Worm (Caenorhabditis elegans): ENCODE data around the gene W07G4.5.

DNA sequence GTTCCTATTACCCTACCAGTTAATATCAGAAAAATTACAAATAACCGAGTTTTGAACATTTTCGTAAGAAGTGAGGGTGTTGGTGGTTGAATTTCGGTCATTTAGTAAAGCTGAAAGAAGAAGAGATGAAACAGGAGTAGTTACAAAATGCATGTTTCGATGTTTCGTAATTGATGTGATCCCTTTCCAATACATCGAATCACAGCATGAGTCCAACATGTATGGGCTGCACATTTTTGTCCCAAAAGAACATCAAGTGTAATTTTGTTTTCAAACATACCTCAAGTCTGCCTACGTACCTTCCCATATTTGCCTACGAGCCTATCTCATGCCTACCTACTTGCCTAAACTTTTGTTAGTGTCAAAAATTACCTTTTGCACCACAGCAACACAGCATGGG lies 11.3 kb upstream of the W07G4.5 start, which contains the start of gene W07G4.2:
- TF ChIP-seq mdl-1 (tag; optimal IDR thresholded peaks at IDR 0.05) (no peak), snpc-4 (tag; optimal IDR thresholded peaks at IDR 0.05) (no peak), nhr-12 (tag; optimal IDR thresholded peaks at IDR 0.05) (no peak), zag-1 (tag; optimal IDR thresholded peaks at IDR 0.05) (no peak), unc-62 (GFP tag; optimal IDR thresholded peaks at IDR 0.05) (no peak), sma-9 (GFP tag; optimal IDR thresholded peaks at IDR 0.05) (no peak), sma-9 (tag; optimal IDR thresholded peaks at IDR 0.05) (no peak), ZK546.5 (tag; optimal IDR thresholded peaks at IDR 0.05) (no peak), alr-1 (tag; optimal IDR thresholded peaks at IDR 0.05) (no peak), lin-39 (tag; optimal IDR thresholded peaks at IDR 0.05) (no peak), unc-39 (tag; optimal IDR thresholded peaks at IDR 0.05) (no peak), egl-27 (tag; optimal IDR thresholded peaks at IDR 0.05) (no peak), R02D3.7 (tag; optimal IDR thresholded peaks at IDR 0.05) (no peak)

Measured in whole organism, L2 larva.